Fruit fly (Drosophila melanogaster): Measurements from ENCODE around the gene GstD6.

dm6 chr3R:12426310-12426653 lies 49.4 kb downstream of the GstD6 start, which contains the start of gene NANS:
- no peak for TF ChIP-seq CG8478 (optimal IDR thresholded peaks at IDR 0.05)
- no peak for TF ChIP-seq CTCF (optimal IDR thresholded peaks at IDR 0.05)
